Fruit fly (Drosophila melanogaster) whole organism: ENCODE measurements around the gene Cmtr1.

Source experiments
- EcR ChIP-seq, 2 experiments: fragments of >200 bp; optimal IDR thresholded peaks; 2 replicates each; lab custom pipeline; 2017; ENCODE audit warnings: missing biosample characterization in 2 of 2, missing genetic modification characterization in 2 of 2, missing genetic modification reagents in 2 of 2
- psq ChIP-seq: fragments of >200 bp; optimal IDR thresholded peaks from 2 replicates; lab custom pipeline; 2017
- usp ChIP-seq: fragments of >200 bp; optimal IDR thresholded peaks from 2 replicates; lab custom pipeline; 2017; ENCODE audit warnings: missing biosample characterization, missing genetic modification characterization, mixed read lengths

DNA sequence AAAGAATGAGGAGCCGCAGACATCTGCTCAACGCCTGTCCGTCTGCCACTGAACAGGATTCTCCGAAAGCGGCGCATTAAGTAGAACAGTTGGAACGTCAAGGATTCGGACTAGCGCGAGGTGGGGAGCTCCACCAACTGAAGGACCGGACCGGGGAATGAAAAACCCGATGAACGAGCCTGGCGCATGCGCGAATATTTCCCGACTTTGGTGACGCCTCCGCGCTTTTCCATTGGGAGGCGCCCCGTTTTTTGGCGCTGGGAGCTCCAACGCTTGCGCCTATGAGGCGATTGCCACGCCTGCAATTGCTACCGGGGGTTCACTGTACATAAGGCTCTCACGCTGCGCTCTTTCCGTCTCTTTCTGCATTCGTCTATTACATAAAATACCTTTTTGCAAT, 39.3 kb downstream of the Cmtr1 start:
- TF ChIP-seq psq (lab: Kevin White, UChicago) (no peak), EcR (GFP tag; optimal IDR thresholded peaks at IDR 0.05; lab: Kevin White, UChicago) (no peak), usp (GFP tag; lab: Kevin White, UChicago) (no peak)
